Fruit fly (Drosophila melanogaster): ENCODE data around the gene ltl.

DNA sequence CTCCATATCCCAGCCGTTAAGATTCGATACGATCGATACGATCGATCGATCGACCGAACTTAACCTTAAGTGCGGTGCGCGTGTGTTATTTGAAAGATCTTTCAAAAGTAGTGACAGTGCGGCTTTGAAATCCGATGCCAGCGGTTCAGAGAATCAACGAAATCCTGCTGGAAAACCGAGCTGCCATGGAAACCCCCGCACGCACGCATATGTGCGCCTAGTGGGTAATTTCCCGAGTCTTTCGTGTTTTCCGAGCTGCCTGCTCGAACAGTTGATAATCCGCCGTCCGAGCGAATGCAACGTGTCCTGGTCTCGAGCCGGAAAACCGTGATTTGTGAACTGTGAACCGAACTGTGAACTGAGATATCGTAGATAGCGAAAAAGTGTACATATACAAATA lies 422 bp downstream of the ltl start:
- TF ChIP-seq CG7357 (GFP tag; IDR thresholded peaks at IDR 0.05) (no peak), eve (GFP tag; optimal IDR thresholded peaks at IDR 0.05) (no peak), bcd (GFP tag; optimal IDR thresholded peaks at IDR 0.05) (no peak)
